Worm (Caenorhabditis elegans) whole organism, mixed stage, embryonic: ENCODE data around the gene Y38H8A.4.

ENCODE experiments used
- mep-1 ChIP-seq: fragments of 150-350 bp; optimal IDR thresholded peaks from 2 replicates; lab custom pipeline; 2017; ENCODE audit warnings: missing biosample characterization, missing genetic modification reagents, missing genetic modification characterization, inconsistent platforms
- nhr-76 ChIP-seq: sonication (generic microtip); optimal IDR thresholded peaks from 2 replicates; lab custom pipeline; 2017; ENCODE audit warnings: missing biosample characterization, missing genetic modification characterization
- snpc-4 ChIP-seq: fragments of 150-350 bp; optimal IDR thresholded peaks from 2 replicates; lab custom pipeline; 2014; ENCODE audit warnings: missing biosample characterization, missing genetic modification characterization
- unc-62 ChIP-seq: fragments of 150-350 bp; optimal IDR thresholded peaks from 2 replicates; lab custom pipeline; 2014; ENCODE audit warnings: missing biosample characterization, missing genetic modification reagents, missing genetic modification characterization
- ztf-11 ChIP-seq: fragments of 150-350 bp; optimal IDR thresholded peaks from 2 replicates; lab custom pipeline; 2014; ENCODE audit warnings: missing biosample characterization, missing genetic modification characterization

DNA sequence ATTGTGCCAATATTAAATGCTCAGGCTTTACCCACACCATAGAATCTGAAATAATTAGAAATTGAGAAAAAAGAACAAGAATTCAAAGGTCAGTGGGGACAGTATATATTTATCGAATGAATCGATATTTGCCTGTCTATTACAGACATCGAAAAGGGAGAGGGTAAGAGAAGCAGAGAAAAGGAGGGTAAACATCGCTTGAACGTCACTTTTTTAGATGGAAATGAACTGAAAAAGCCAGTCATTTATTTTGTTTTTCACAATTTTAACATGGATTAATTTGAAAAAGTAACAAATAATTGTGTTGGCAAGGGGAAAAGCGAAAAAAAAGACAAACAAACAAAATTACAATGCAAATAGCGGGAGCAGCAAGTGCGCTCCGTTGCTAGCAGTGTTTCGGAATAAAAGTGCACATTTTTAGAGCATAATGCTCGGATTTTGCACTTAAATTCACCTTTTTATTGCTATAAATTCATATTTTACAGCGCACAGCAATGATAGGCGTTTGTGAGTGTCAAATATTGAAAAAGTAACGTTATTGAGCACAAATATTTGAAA lies 30.7 kb upstream of the Y38H8A.4 start, which contains the start of gene tbc-9:
- TF ChIP-seq snpc-4: no peak
- no peak for TF ChIP-seq unc-62 (GFP tag; lab: Kevin White, UChicago)
- no peak for TF ChIP-seq ztf-11
- no peak for TF ChIP-seq mep-1 (tag; lab: Kevin White, UChicago)
- TF ChIP-seq nhr-76 (tag; lab: Kevin White, UChicago): no peak
